Worm (Caenorhabditis elegans) whole organism, L4 larva: ENCODE results near the gene egl-5.

Experiments
- F10B5.3 ChIP-seq: sonication (generic microtip); optimal IDR thresholded peaks from 2 replicates; lab custom pipeline; 2016; ENCODE audit warnings: mild to moderate bottlenecking, missing genetic modification characterization, missing compliant biosample characterization
- Y5F2A.4 ChIP-seq: fragments of 200-800 bp; sonication (Bioruptor generic); optimal IDR thresholded peaks from 2 replicates; lab custom pipeline; 2018; ENCODE audit warnings: mild to moderate bottlenecking, missing genetic modification characterization, missing compliant biosample characterization
- ceh-82 ChIP-seq: sonication (generic microtip); optimal IDR thresholded peaks from 2 replicates; lab custom pipeline; 2017; ENCODE audit warnings: missing biosample characterization, missing genetic modification characterization
- lin-1 ChIP-seq: fragments of 200-800 bp; sonication (Bioruptor generic); IDR thresholded peaks from 2 replicates; pipeline ENCODE4 v1.3.6; 2022; ENCODE audit warnings: missing genetic modification reagents, missing genetic modification characterization, missing compliant biosample characterization
- pha-4 ChIP-seq, 2 experiments: fragments of 150-350 bp in 1 of 2; fragments of 200-800 bp in 1 of 2; sonication (Bioruptor generic) in 1 of 2; IDR thresholded peaks in 1 of 2; optimal IDR thresholded peaks in 1 of 2; 2 replicates each; pipeline versions ENCODE4 v1.3.6 to Lab custom; 2014 to 2022; ENCODE audit warnings: missing genetic modification characterization in 2 of 2, missing genetic modification reagents in 2 of 2, missing biosample characterization in 1 of 2, missing compliant biosample characterization in 1 of 2
- unc-39 ChIP-seq: sonication (generic microtip); optimal IDR thresholded peaks from 2 replicates; lab custom pipeline; 2017; ENCODE audit warnings: missing biosample characterization, missing genetic modification characterization

DNA sequence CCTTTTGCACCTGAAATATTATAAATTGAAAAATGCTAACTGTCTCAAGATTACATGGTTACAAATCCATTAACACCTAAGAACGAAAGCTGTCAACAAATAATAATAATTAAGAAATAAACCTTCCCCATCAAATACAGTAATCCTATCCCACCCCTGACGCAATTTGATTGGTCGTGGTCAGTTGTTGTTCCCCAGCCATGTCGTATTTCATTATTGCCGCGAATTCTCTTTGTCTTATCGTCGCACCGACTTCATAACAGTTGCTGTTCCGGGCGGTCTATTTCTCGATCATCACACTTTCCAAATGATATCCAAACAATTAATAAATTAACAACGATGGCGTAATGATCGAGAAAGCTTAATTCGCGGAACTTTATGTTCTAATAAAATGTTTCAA lies 35.6 kb upstream of the egl-5 start:
- TF ChIP-seq F10B5.3 (tag; lab: Kevin White, UChicago) (no peak), Y5F2A.4 (GFP tag; lab: Kevin White, UChicago) (no peak), lin-1 (GFP tag; lab: Robert Waterston, UW) (no peak), ceh-82 (tag; lab: Kevin White, UChicago) (no peak), unc-39 (tag; lab: Kevin White, UChicago) (no peak), pha-4 (GFP tag; IDR thresholded peaks at IDR 0.05; lab: Robert Waterston, UW) (no peak), pha-4 (tag; optimal IDR thresholded peaks at IDR 0.05; lab: Kevin White, UChicago) (no peak)
